Worm (Caenorhabditis elegans): ENCODE results near the gene F22B7.1.

The F22B7.1 gene

ce11 chrIII:8639188-8639795 is 25.8 kb upstream of the F22B7.1 start, which contains the start of gene fip-1 (continued):
- TF ChIP-seq let-607 (tag; optimal IDR thresholded peaks at IDR 0.05) (peak in 1 of 2 experiments; percentile 16), dox-1 (GFP tag; IDR thresholded peaks at IDR 0.05) (no peak; the same call in 1 of the 2 replicates), akir-1 (GFP tag; optimal IDR thresholded peaks at IDR 0.05) (no peak), ceh-27 (GFP tag; optimal IDR thresholded peaks at IDR 0.05) (peak; percentile 39), egrh-3 (GFP tag; IDR thresholded peaks at IDR 0.05) (peak; percentile 34; the same call in 1 of the 2 replicates), attf-3 (GFP tag; conservative IDR thresholded peaks at IDR 0.05) (peak; percentile 41; the same call in 1 of the 2 replicates), C06A6.2 (GFP tag; conservative IDR thresholded peaks at IDR 0.05) (no peak), mel-28 (tag; optimal IDR thresholded peaks at IDR 0.05; ENCODE audit: borderline replicate concordance) (no peak), dpl-1 (GFP tag; optimal IDR thresholded peaks at IDR 0.05) (no peak), F52B5.7 (tag; optimal IDR thresholded peaks at IDR 0.05) (no peak), tlf-1 (GFP tag; optimal IDR thresholded peaks at IDR 0.05) (no peak), zfh-2 (GFP tag; conservative IDR thresholded peaks at IDR 0.05) (no peak), Y67H2A.10 (GFP tag; conservative IDR thresholded peaks at IDR 0.05) (no peak), aptf-2 (GFP tag; conservative IDR thresholded peaks at IDR 0.05) (no peak), ama-1 (optimal IDR thresholded peaks at IDR 0.05) (no peak), ama-1 (GFP tag; optimal IDR thresholded peaks at IDR 0.05) (peak in 1 of 2 experiments; percentile 87), ztf-25 (GFP tag; IDR thresholded peaks at IDR 0.05) (0 out of 2 replicates have a peak, but pooled peaks have one; percentile 62), bed-2 (GFP tag; IDR thresholded peaks at IDR 0.05) (no peak), nhr-80 (tag; optimal IDR thresholded peaks at IDR 0.05) (peak; percentile 19), D2030.7 (GFP tag; IDR thresholded peaks at IDR 0.05) (peak; percentile 76), ztf-3 (GFP tag; optimal IDR thresholded peaks at IDR 0.05) (no peak), madf-3 (GFP tag; IDR thresholded peaks at IDR 0.05) (no peak), nhr-90 (tag; optimal IDR thresholded peaks at IDR 0.05) (peak; percentile 72), rcor-1 (GFP tag; IDR thresholded peaks at IDR 0.05) (0 out of 2 replicates have a peak, but pooled peaks have one; percentile 18), F39B2.1 (GFP tag; IDR thresholded peaks at IDR 0.05) (no peak), B0019.2 (GFP tag; conservative IDR thresholded peaks at IDR 0.05) (no peak), ztf-18 (tag; optimal IDR thresholded peaks at IDR 0.05) (peak; percentile 68), xnd-1 (tag; optimal IDR thresholded peaks at IDR 0.05) (no peak), F37B4.10 (GFP tag; IDR thresholded peaks at IDR 0.05) (no peak), ztf-28 (GFP tag; IDR thresholded peaks at IDR 0.05) (0 out of 2 replicates have a peak, but pooled peaks have one; percentile 28), ceh-40 (GFP tag; IDR thresholded peaks at IDR 0.05) (no peak), nfya-1 (tag; optimal IDR thresholded peaks at IDR 0.05; ENCODE audit: borderline replicate concordance, insufficient read depth) (no peak)

ce11 chrIII:8643639-8644038 is 21.5 kb upstream of the F22B7.1 start, which contains the start of gene twk-7:
twk-7 (minus strand) TSS chrIII:8643739.
- TF ChIP-seq F39B2.1 (GFP tag; IDR thresholded peaks at IDR 0.05) (no peak), let-607 (tag; optimal IDR thresholded peaks at IDR 0.05) (no peak), repo-1 (tag; optimal IDR thresholded peaks at IDR 0.05) (no peak), C06A6.2 (GFP tag; conservative IDR thresholded peaks at IDR 0.05) (no peak), attf-5 (GFP tag; optimal IDR thresholded peaks at IDR 0.05) (no peak), F57A8.1 (GFP tag; optimal IDR thresholded peaks at IDR 0.05) (no peak), hmg-20 (GFP tag; IDR thresholded peaks at IDR 0.05) (no peak), pbrm-1 (GFP tag; IDR thresholded peaks at IDR 0.05) (no peak), chd-7 (tag; optimal IDR thresholded peaks at IDR 0.05) (no peak), Y53G8AR.9 (GFP tag; conservative IDR thresholded peaks at IDR 0.05) (no peak), K12H6.12 (tag; optimal IDR thresholded peaks at IDR 0.05) (no peak)

Measured in whole organism, young adult.